Worm (Caenorhabditis elegans): ENCODE measurements around the gene F32D8.14.

DNA sequence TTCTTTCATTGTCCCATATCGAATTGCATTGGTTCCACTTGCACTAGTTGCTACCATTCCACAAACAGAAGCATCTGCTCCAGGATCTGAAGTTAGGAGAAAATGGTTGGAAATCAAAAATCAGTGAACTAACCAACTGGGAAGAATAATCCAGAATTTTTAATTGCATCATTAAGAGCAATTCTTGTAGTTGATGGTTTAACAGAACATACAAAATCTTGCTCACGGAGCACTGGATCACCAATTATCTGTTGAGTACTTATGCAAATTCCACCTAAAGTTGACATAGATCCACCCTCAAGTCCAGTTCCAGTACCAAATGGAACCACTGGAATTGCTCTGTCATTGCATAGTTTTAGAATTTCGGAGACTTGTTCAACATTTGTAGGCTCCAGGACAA, 4.8 kb downstream of the F32D8.14 start:
- TF ChIP-seq him-1 (tag; optimal IDR thresholded peaks at IDR 0.05), result no peak
- TF ChIP-seq W03F9.2 (tag; optimal IDR thresholded peaks at IDR 0.05), result no peak
- TF ChIP-seq dao-5 (tag; optimal IDR thresholded peaks at IDR 0.05), result no peak
